Worm (Caenorhabditis elegans) whole organism, early embryonic: ENCODE measurements around the gene mks-1.

Experiments used
- ceh-13 ChIP-seq: fragments of 200-800 bp; sonication (Bioruptor generic); optimal IDR thresholded peaks from 2 replicates; lab custom pipeline; 2018; ENCODE audit warnings: mild to moderate bottlenecking, missing genetic modification characterization, missing compliant biosample characterization
- hmg-4 ChIP-seq: fragments of 200-800 bp; sonication (Bioruptor generic); optimal IDR thresholded peaks from 2 replicates; lab custom pipeline; 2018; ENCODE audit warnings: mild to moderate bottlenecking, missing genetic modification characterization, missing compliant biosample characterization
- sea-1 ChIP-seq: fragments of 200-800 bp; sonication (Bioruptor generic); conservative IDR thresholded peaks from 2 replicates; pipeline ENCODE4 v1.3.6; 2022; ENCODE audit warnings: missing genetic modification characterization, missing compliant biosample characterization
- tbx-11 ChIP-seq: fragments of 200-800 bp; sonication (Bioruptor generic); IDR thresholded peaks from 2 replicates; pipeline ENCODE4 v1.3.6; 2022; ENCODE audit warnings: missing genetic modification characterization, missing compliant biosample characterization

ce11 chrIII:3161600-3161999 lies 24.5 kb upstream of the mks-1 start:
- TF ChIP-seq hmg-4 (GFP tag; lab: Kevin White, UChicago) (no peak), ceh-13 (GFP tag; lab: Kevin White, UChicago) (no peak), tbx-11 (no peak), sea-1 (GFP tag; lab: Robert Waterston, UW) (no peak)
